Fruit fly (Drosophila melanogaster) whole organism, embryonic: ENCODE measurements around the gene waw.

Source experiments
- Atf3 ChIP-seq: fragments of 200-800 bp; sonication (Bioruptor generic); optimal IDR thresholded peaks from 3 replicates; lab custom pipeline; 2016; ENCODE audit warnings: missing biosample characterization, missing genetic modification characterization
- B-H1 ChIP-seq: fragments of 200-800 bp; sonication (Bioruptor generic); IDR thresholded peaks from 3 replicates; pipeline ENCODE4 v1.3.6; 2022; ENCODE audit warnings: missing biosample characterization, missing genetic modification characterization
- CG10209 ChIP-seq: fragments of 200-800 bp; sonication (Bioruptor generic); optimal IDR thresholded peaks from 3 replicates; lab custom pipeline; 2017; ENCODE audit warnings: missing biosample characterization, mild to moderate bottlenecking, missing genetic modification characterization, missing genetic modification reagents
- CG10274 ChIP-seq: fragments of 200-800 bp; sonication (Bioruptor generic); optimal IDR thresholded peaks from 3 replicates; lab custom pipeline; 2017; ENCODE audit warnings: missing biosample characterization, mild to moderate bottlenecking, missing genetic modification characterization
- CG10321 ChIP-seq: fragments of 200-800 bp; sonication (Bioruptor generic); IDR thresholded peaks from 2 replicates; pipeline ENCODE4 v1.3.6; 2022; ENCODE audit warnings: missing biosample characterization, missing genetic modification characterization
- CG10959 ChIP-seq: fragments of 200-800 bp; sonication (Bioruptor generic); IDR thresholded peaks from 2 replicates; pipeline ENCODE4 v1.3.6; 2022; ENCODE audit warnings: missing biosample characterization, missing genetic modification characterization
- CG13287 ChIP-seq: fragments of 200-800 bp; sonication (Bioruptor generic); IDR thresholded peaks from 2 replicates; pipeline ENCODE4 v1.3.6; 2022; ENCODE audit warnings: missing biosample characterization, missing genetic modification characterization; ENCODE audit not compliant: partially characterized antibody
- CG15479 ChIP-seq: fragments of 200-800 bp; sonication (Bioruptor generic); optimal IDR thresholded peaks from 3 replicates; lab custom pipeline; 2019; ENCODE audit warnings: missing biosample characterization, mild to moderate bottlenecking, missing genetic modification characterization, moderate library complexity
- CG18476 ChIP-seq: fragments of 200-800 bp; sonication (Bioruptor generic); optimal IDR thresholded peaks from 2 replicates; lab custom pipeline; 2016; ENCODE audit warnings: missing biosample characterization, mild to moderate bottlenecking, missing genetic modification characterization
- CG2889 ChIP-seq: fragments of 200-800 bp; sonication (Bioruptor generic); IDR thresholded peaks from 3 replicates; pipeline ENCODE4 v1.3.6; 2022; ENCODE audit warnings: missing biosample characterization, missing genetic modification characterization
- CG31388 ChIP-seq: fragments of 200-800 bp; sonication (Bioruptor generic); optimal IDR thresholded peaks from 2 replicates; lab custom pipeline; 2016; ENCODE audit warnings: missing biosample characterization, missing genetic modification characterization
- CG34422 ChIP-seq: fragments of 200-800 bp; sonication (Bioruptor generic); IDR thresholded peaks from 3 replicates; pipeline ENCODE4 v1.3.6; 2022; ENCODE audit warnings: missing biosample characterization, missing genetic modification characterization
- CG3838 ChIP-seq: fragments of 200-800 bp; sonication (Bioruptor generic); optimal IDR thresholded peaks from 3 replicates; lab custom pipeline; 2016; ENCODE audit warnings: missing biosample characterization, missing genetic modification characterization
- CG4328 ChIP-seq: fragments of 200-800 bp; sonication (Bioruptor generic); optimal IDR thresholded peaks from 3 replicates; lab custom pipeline; 2017; ENCODE audit warnings: missing biosample characterization, missing genetic modification reagents, missing genetic modification characterization
- CG4820 ChIP-seq: fragments of 200-800 bp; sonication (Bioruptor generic); optimal IDR thresholded peaks from 3 replicates; lab custom pipeline; 2016; ENCODE audit warnings: missing biosample characterization, missing genetic modification characterization
- CG5953 ChIP-seq: fragments of 200-800 bp; sonication (Bioruptor generic); IDR thresholded peaks from 2 replicates; pipeline ENCODE4 v1.3.6; 2022; ENCODE audit warnings: missing biosample characterization, missing genetic modification characterization
- CG6683 ChIP-seq: fragments of 200-800 bp; sonication (Bioruptor generic); optimal IDR thresholded peaks from 2 replicates; lab custom pipeline; 2017; ENCODE audit warnings: missing biosample characterization, mild to moderate bottlenecking, missing genetic modification characterization, missing genetic modification reagents
- CG9797 ChIP-seq: fragments of 200-800 bp; sonication (Bioruptor generic); optimal IDR thresholded peaks from 3 replicates; lab custom pipeline; 2018; ENCODE audit warnings: missing biosample characterization, mild to moderate bottlenecking, missing genetic modification characterization
- Chrac-16 ChIP-seq: fragments of 200-800 bp; sonication (Bioruptor generic); optimal IDR thresholded peaks from 3 replicates; lab custom pipeline; 2016; ENCODE audit warnings: missing biosample characterization, missing genetic modification characterization
- Dll ChIP-seq: fragments of 200-800 bp; sonication (Bioruptor generic); IDR thresholded peaks from 4 replicates; pipeline ENCODE4 v1.3.6; 2022; ENCODE audit warnings: missing biosample characterization, missing genetic modification characterization; ENCODE audit not compliant: partially characterized antibody
- ERR ChIP-seq: fragments of 200-800 bp; sonication (Bioruptor generic); optimal IDR thresholded peaks from 2 replicates; lab custom pipeline; 2016; ENCODE audit warnings: missing biosample characterization, missing genetic modification characterization
- Ets97D ChIP-seq: fragments of 200-800 bp; sonication (Bioruptor generic); optimal IDR thresholded peaks from 3 replicates; lab custom pipeline; 2016; ENCODE audit warnings: missing biosample characterization, missing genetic modification characterization
- Hand ChIP-seq: fragments of 200-800 bp; sonication (Bioruptor generic); optimal IDR thresholded peaks from 2 replicates; lab custom pipeline; 2017; ENCODE audit warnings: mild to moderate bottlenecking, missing biosample characterization, missing genetic modification reagents, missing genetic modification characterization
- Hr39 ChIP-seq: fragments of >200 bp; optimal IDR thresholded peaks from 2 replicates; lab custom pipeline; 2017
- MTF-1 ChIP-seq: fragments of 200-800 bp; sonication (Bioruptor generic); optimal IDR thresholded peaks from 2 replicates; lab custom pipeline; 2018; ENCODE audit warnings: missing biosample characterization, mild to moderate bottlenecking, missing genetic modification characterization, borderline replicate concordance
- Myb ChIP-seq: fragments of 200-800 bp; sonication (Bioruptor generic); optimal IDR thresholded peaks from 2 replicates; lab custom pipeline; 2016; ENCODE audit warnings: missing biosample characterization, missing genetic modification characterization
- Poxn ChIP-seq: fragments of 200-800 bp; sonication (Bioruptor generic); IDR thresholded peaks from 2 replicates; pipeline ENCODE4 v1.3.6; 2022; ENCODE audit warnings: missing biosample characterization, missing genetic modification characterization
- Sin3A ChIP-seq: fragments of >200 bp; optimal IDR thresholded peaks from 2 replicates; lab custom pipeline; 2018
- Xbp1 ChIP-seq: fragments of 200-800 bp; sonication (Bioruptor generic); optimal IDR thresholded peaks from 3 replicates; lab custom pipeline; 2016; ENCODE audit warnings: missing biosample characterization, mild to moderate bottlenecking, missing genetic modification characterization
- Xrp1 ChIP-seq: fragments of 200-800 bp; sonication (Bioruptor generic); IDR thresholded peaks from 2 replicates; pipeline ENCODE4 v1.3.6; 2022; ENCODE audit warnings: missing biosample characterization, missing genetic modification characterization
- ab ChIP-seq: fragments of 200-800 bp; sonication (Bioruptor generic); optimal IDR thresholded peaks from 2 replicates; lab custom pipeline; 2016; ENCODE audit warnings: missing biosample characterization, missing genetic modification characterization
- abd-A ChIP-seq: fragments of 200-800 bp; sonication (Bioruptor generic); optimal IDR thresholded peaks from 3 replicates; lab custom pipeline; 2019; ENCODE audit warnings: missing biosample characterization, mild to moderate bottlenecking, missing genetic modification characterization, moderate library complexity
- amos ChIP-seq: fragments of 200-800 bp; sonication (Bioruptor generic); IDR thresholded peaks from 2 replicates; pipeline ENCODE4 v1.3.6; 2022; ENCODE audit warnings: missing biosample characterization, missing genetic modification characterization; ENCODE audit not compliant: partially characterized antibody
- ato ChIP-seq: fragments of 200-800 bp; sonication (Bioruptor generic); IDR thresholded peaks from 2 replicates; pipeline ENCODE4 v1.3.6; 2022; ENCODE audit warnings: missing biosample characterization, missing genetic modification characterization; ENCODE audit not compliant: partially characterized antibody
- btn ChIP-seq: fragments of 200-800 bp; sonication (Bioruptor generic); optimal IDR thresholded peaks from 2 replicates; lab custom pipeline; 2016; ENCODE audit warnings: missing biosample characterization, missing genetic modification characterization
- ci ChIP-seq: fragments of 200-800 bp; sonication (Bioruptor generic); IDR thresholded peaks from 3 replicates; pipeline ENCODE4 v1.3.6; 2022; ENCODE audit warnings: missing biosample characterization, missing genetic modification characterization
- crp ChIP-seq, 2 experiments: fragments of 200-800 bp; sonication (Bioruptor generic); optimal IDR thresholded peaks; 2 replicates in 1 of 2; 3 replicates in 1 of 2; lab custom pipeline; 2017; ENCODE audit warnings: missing biosample characterization in 2 of 2, missing genetic modification characterization in 2 of 2, mild to moderate bottlenecking in 1 of 2, moderate library complexity in 1 of 2
- ems ChIP-seq: fragments of 200-800 bp; sonication (Bioruptor generic); optimal IDR thresholded peaks from 3 replicates; lab custom pipeline; 2016; ENCODE audit warnings: missing biosample characterization, missing genetic modification characterization
- fd3F ChIP-seq: fragments of 200-800 bp; sonication (Bioruptor generic); optimal IDR thresholded peaks from 2 replicates; lab custom pipeline; 2018; ENCODE audit warnings: missing biosample characterization, mild to moderate bottlenecking, missing genetic modification characterization, moderate library complexity
- grau ChIP-seq: fragments of 200-800 bp; optimal IDR thresholded peaks from 3 replicates; lab custom pipeline; 2019; ENCODE audit warnings: missing biosample characterization, mild to moderate bottlenecking, missing genetic modification characterization, moderate library complexity
- lmd ChIP-seq: fragments of 200-800 bp; sonication (Bioruptor generic); IDR thresholded peaks from 2 replicates; pipeline ENCODE4 v1.3.6; 2022; ENCODE audit warnings: missing biosample characterization, missing genetic modification characterization
- nom ChIP-seq: fragments of 200-800 bp; sonication (Bioruptor generic); optimal IDR thresholded peaks from 2 replicates; lab custom pipeline; 2017; ENCODE audit warnings: missing biosample characterization, missing genetic modification characterization, mild to moderate bottlenecking, moderate library complexity, missing genetic modification reagents
- p53 ChIP-seq: fragments of 200-800 bp; sonication (Bioruptor generic); optimal IDR thresholded peaks from 2 replicates; lab custom pipeline; 2016; ENCODE audit warnings: missing biosample characterization, missing genetic modification characterization
- prd ChIP-seq, 3 experiments: fragments of >200 bp in 2 of 3; fragments of 200-800 bp in 1 of 3; sonication (Bioruptor generic) in 1 of 3; optimal IDR thresholded peaks in 2 of 3; IDR thresholded peaks in 1 of 3; 2 replicates in 2 of 3; 3 replicates in 1 of 3; pipeline versions ENCODE4 v1.3.6 to Lab custom; 2017 to 2022; ENCODE audit warnings: missing biosample characterization in 1 of 3, missing genetic modification characterization in 1 of 3
- sim ChIP-seq: fragments of 200-800 bp; sonication (Bioruptor generic); IDR thresholded peaks from 2 replicates; pipeline ENCODE4 v1.3.6; 2022; ENCODE audit warnings: missing biosample characterization, missing genetic modification characterization
- stc ChIP-seq: fragments of 200-800 bp; sonication (Bioruptor generic); IDR thresholded peaks from 2 replicates; pipeline ENCODE4 v1.3.6; 2022; ENCODE audit warnings: missing biosample characterization, missing genetic modification characterization
- sug ChIP-seq: fragments of 200-800 bp; optimal IDR thresholded peaks from 2 replicates; lab custom pipeline; 2019; ENCODE audit warnings: missing biosample characterization, mild to moderate bottlenecking, missing genetic modification characterization, moderate library complexity
- trem ChIP-seq: fragments of 200-800 bp; optimal IDR thresholded peaks from 3 replicates; lab custom pipeline; 2019; ENCODE audit warnings: missing biosample characterization, mild to moderate bottlenecking, missing genetic modification characterization, moderate library complexity
- ttk ChIP-seq: fragments of 200-800 bp; sonication (Bioruptor generic); IDR thresholded peaks from 2 replicates; pipeline ENCODE4 v2.1.2; 2022; ENCODE audit warnings: missing biosample characterization, missing genetic modification characterization
- wor ChIP-seq: fragments of 200-800 bp; sonication (Bioruptor generic); IDR thresholded peaks from 2 replicates; pipeline ENCODE4 v1.3.6; 2022; ENCODE audit warnings: missing biosample characterization, missing genetic modification characterization

Gene waw

dm6 chrX:21345036-21345500 is 17.8 kb upstream of the waw start, which contains the start of gene dod (continued):
- TF ChIP-seq ERR (GFP tag; lab: Kevin White, UChicago) (peak; percentile 5), CG18476 (GFP tag; lab: Kevin White, UChicago) (no peak), nom (peak; percentile 26), Xrp1 (peak; percentile 44), Chrac-16 (GFP tag; lab: Kevin White, UChicago) (peak; percentile 55), Atf3 (GFP tag; lab: Kevin White, UChicago) (peak; percentile 26), stc (GFP tag; lab: Robert Waterston, UW) (peak; percentile 44; the same call in 1 of the 2 replicates), CG34422 (GFP tag; lab: Robert Waterston, UW) (peak; percentile 70), CG10209 (GFP tag; lab: Kevin White, UChicago) (peak; percentile 21), CG10274 (GFP tag; lab: Kevin White, UChicago) (no peak), CG10959 (GFP tag; lab: Robert Waterston, UW) (no peak), CG4820 (GFP tag; lab: Kevin White, UChicago) (no peak), grau (tag; lab: Kevin White, UChicago) (peak; percentile 60), CG4328 (GFP tag; lab: Kevin White, UChicago) (peak; percentile 18), CG31388 (GFP tag; lab: Kevin White, UChicago) (no peak), Hr39 (lab: Kevin White, UChicago) (no peak), CG6683 (GFP tag; lab: Kevin White, UChicago) (peak; percentile 7), B-H1 (GFP tag; lab: Robert Waterston, UW) (no peak), CG2889 (GFP tag; lab: Robert Waterston, UW) (0 out of 3 replicates have a peak, but pooled peaks have one; percentile 9), prd (optimal IDR thresholded peaks at IDR 0.05; lab: Kevin White, UChicago) (no peak), prd (GFP tag; IDR thresholded peaks at IDR 0.05; lab: Robert Waterston, UW) (peak; percentile 59; the same call in 2 of the 3 replicates), Myb (GFP tag; lab: Kevin White, UChicago) (peak; percentile 57), ems (GFP tag; lab: Kevin White, UChicago) (peak; percentile 44), abd-A (no peak), CG13287 (GFP tag; lab: Robert Waterston, UW) (peak; percentile 86), CG3838 (GFP tag; lab: Kevin White, UChicago) (no peak), CG9797 (peak; percentile 91), lmd (peak; percentile 47; the same call in 1 of the 2 replicates), Hand (GFP tag; lab: Kevin White, UChicago) (no peak), fd3F (GFP tag; lab: Kevin White, UChicago) (no peak), ato (GFP tag; lab: Robert Waterston, UW) (peak; percentile 78), CG5953 (GFP tag; lab: Robert Waterston, UW) (no peak), CG15479 (GFP tag; lab: Kevin White, UChicago) (no peak), ab (no peak), sug (tag; lab: Kevin White, UChicago) (peak; percentile 53), MTF-1 (GFP tag; lab: Kevin White, UChicago) (peak; percentile 17), sim (peak; percentile 30; the same call in 1 of the 2 replicates), p53 (GFP tag; lab: Kevin White, UChicago) (no peak), crp (GFP tag; optimal IDR thresholded peaks at IDR 0.05; lab: Kevin White, UChicago) (peak in 1 of 2 experiments; percentile 26), Xbp1 (GFP tag; lab: Kevin White, UChicago) (peak; percentile 60), ttk (GFP tag; lab: Robert Waterston, UW) (peak; percentile 17; the same call in 1 of the 2 replicates), ci (GFP tag; lab: Robert Waterston, UW) (peak; percentile 78), Sin3A (lab: Kevin White, UChicago) (peak; percentile 68), trem (tag; lab: Kevin White, UChicago) (peak; percentile 57), btn (GFP tag; lab: Kevin White, UChicago) (no peak), Poxn (GFP tag; lab: Robert Waterston, UW) (no peak), wor (GFP tag; lab: Robert Waterston, UW) (no peak), Dll (GFP tag; lab: Robert Waterston, UW) (peak; percentile 69), CG10321 (GFP tag; lab: Robert Waterston, UW) (peak; percentile 30; the same call in 1 of the 2 replicates), amos (GFP tag; lab: Robert Waterston, UW) (peak; percentile 87), Ets97D (peak; percentile 65)
